Worm (Caenorhabditis elegans): ENCODE measurements around the gene gstk-2.

DNA sequence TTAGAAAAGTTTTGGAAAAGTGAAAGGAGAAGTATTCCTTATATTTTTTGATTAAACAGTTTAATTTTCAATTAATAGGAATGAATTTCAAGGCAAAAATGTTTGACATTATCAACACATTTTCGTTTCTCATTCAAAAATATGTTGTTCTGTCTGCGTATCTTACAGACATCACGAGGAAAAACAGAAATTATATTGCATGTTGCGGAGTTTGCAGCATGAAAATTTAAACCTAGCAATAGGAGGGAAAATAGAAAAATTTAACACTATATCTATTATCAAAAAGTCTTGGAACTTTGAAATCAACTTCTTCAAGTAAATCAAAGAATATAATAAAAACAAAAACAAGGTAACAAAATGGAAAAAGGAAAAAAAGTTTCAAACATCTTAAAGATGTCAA is 49.0 kb upstream of the gstk-2 start:
- TF ChIP-seq mep-1 (tag; optimal IDR thresholded peaks at IDR 0.05), result no peak
- TF ChIP-seq unc-62 (GFP tag; optimal IDR thresholded peaks at IDR 0.05), result no peak
- TF ChIP-seq ama-1 (optimal IDR thresholded peaks at IDR 0.05), result no peak
- TF ChIP-seq ceh-8 (GFP tag; optimal IDR thresholded peaks at IDR 0.05), result no peak
- no peak for TF ChIP-seq dsc-1 (tag; optimal IDR thresholded peaks at IDR 0.05)
- TF ChIP-seq elt-3 (tag; optimal IDR thresholded peaks at IDR 0.05), result no peak
- TF ChIP-seq sptf-1 (tag; optimal IDR thresholded peaks at IDR 0.05), result no peak
- TF ChIP-seq zag-1 (tag; optimal IDR thresholded peaks at IDR 0.05), result no peak
- no peak for TF ChIP-seq blmp-1 (tag; optimal IDR thresholded peaks at IDR 0.05)
- no peak for TF ChIP-seq pqm-1 (tag; optimal IDR thresholded peaks at IDR 0.05)
